Worm (Caenorhabditis elegans): ENCODE data around the gene pho-4.

The pho-4 gene

ce11 chrII:5246791-5247361 is 8.6 kb upstream of the pho-4 start, which contains the start of gene ptr-6:
Gene ptr-6 (minus strand): TSS chrII:5246837.
- TF ChIP-seq C38D4.7 (GFP tag; optimal IDR thresholded peaks at IDR 0.05) (no peak), odd-2 (tag; optimal IDR thresholded peaks at IDR 0.05) (no peak), madf-2 (tag; optimal IDR thresholded peaks at IDR 0.05) (no peak), npax-4 (tag; optimal IDR thresholded peaks at IDR 0.05) (no peak), sox-4 (tag; optimal IDR thresholded peaks at IDR 0.05) (no peak), K02D7.2 (tag; optimal IDR thresholded peaks at IDR 0.05) (no peak), elt-2 (tag; optimal IDR thresholded peaks at IDR 0.05) (no peak), pha-2 (tag; optimal IDR thresholded peaks at IDR 0.05) (no peak), hlh-8 (tag; optimal IDR thresholded peaks at IDR 0.05) (no peak), ama-1 (optimal IDR thresholded peaks at IDR 0.05) (no peak), lin-11 (tag; optimal IDR thresholded peaks at IDR 0.05) (no peak)

- no peak for TF ChIP-seq npax-4 (tag; optimal IDR thresholded peaks at IDR 0.05)
- no peak for TF ChIP-seq dve-1 (tag; optimal IDR thresholded peaks at IDR 0.05)
- TF ChIP-seq T23F11.4 (GFP tag; optimal IDR thresholded peaks at IDR 0.05): no peak
- no peak for TF ChIP-seq ceh-45 (GFP tag; IDR thresholded peaks at IDR 0.05)
- no peak for TF ChIP-seq C08G9.2 (tag; optimal IDR thresholded peaks at IDR 0.05)
- TF ChIP-seq tbx-7 (tag; optimal IDR thresholded peaks at IDR 0.05): no peak
Measured at ce11 chrII:5241560-5241959, 3.3 kb upstream of the pho-4 start, which contains the start of gene T16D1.1. Gene T16D1.1 (minus strand): TSS chrII:5241660.

ce11 chrII:5237699-5238098 is 567 bp downstream of the pho-4 start:
- no peak for TF ChIP-seq hlh-30 (tag; optimal IDR thresholded peaks at IDR 0.05; ENCODE audit: insufficient read depth)
- TF ChIP-seq ceh-14 (tag; optimal IDR thresholded peaks at IDR 0.05): no peak
- TF ChIP-seq tbx-2 (tag; optimal IDR thresholded peaks at IDR 0.05): no peak
- TF ChIP-seq fkh-10 (GFP tag; optimal IDR thresholded peaks at IDR 0.05): no peak
- no peak for TF ChIP-seq fax-1 (tag; optimal IDR thresholded peaks at IDR 0.05)
- TF ChIP-seq hlh-8 (tag; optimal IDR thresholded peaks at IDR 0.05): no peak
- TF ChIP-seq ref-2 (tag; optimal IDR thresholded peaks at IDR 0.05): no peak
- TF ChIP-seq ceh-24 (tag; optimal IDR thresholded peaks at IDR 0.05): no peak
- TF ChIP-seq pax-1 (tag; optimal IDR thresholded peaks at IDR 0.05): no peak

- TF ChIP-seq pag-3 (tag; optimal IDR thresholded peaks at IDR 0.05; ENCODE audit: borderline replicate concordance): no peak
- TF ChIP-seq pax-1 (tag; optimal IDR thresholded peaks at IDR 0.05): no peak
- no peak for TF ChIP-seq nhr-232 (tag; optimal IDR thresholded peaks at IDR 0.05)
- no peak for TF ChIP-seq ceh-31 (tag; optimal IDR thresholded peaks at IDR 0.05)
- no peak for TF ChIP-seq hlh-13 (GFP tag; optimal IDR thresholded peaks at IDR 0.05)
- no peak for TF ChIP-seq dmd-4 (tag; optimal IDR thresholded peaks at IDR 0.05; ENCODE audit: borderline replicate concordance)
- no peak for TF ChIP-seq syd-9 (tag; optimal IDR thresholded peaks at IDR 0.05)
Measured at ce11 chrII:5235758-5236157, 2.5 kb downstream of the pho-4 start, which contains the start of gene pho-1. Gene pho-1 (minus strand): TSS chrII:5235846.

- TF ChIP-seq elt-2 (tag; optimal IDR thresholded peaks at IDR 0.05): no peak
Measured at ce11 chrII:5234728-5235127, 3.5 kb downstream of the pho-4 start.

ce11 chrII:5231111-5231510 is 7.2 kb downstream of the pho-4 start, which contains the start of gene EGAP2.1:
Gene EGAP2.1 (plus strand): TSS chrII:5231411.
- TF ChIP-seq elt-2 (tag; optimal IDR thresholded peaks at IDR 0.05) (no peak), nhr-11 (tag; optimal IDR thresholded peaks at IDR 0.05) (no peak), hlh-6 (tag; optimal IDR thresholded peaks at IDR 0.05) (no peak), pax-1 (tag; optimal IDR thresholded peaks at IDR 0.05) (no peak), fkh-10 (GFP tag; optimal IDR thresholded peaks at IDR 0.05) (no peak), K02D7.2 (tag; optimal IDR thresholded peaks at IDR 0.05) (no peak), odd-2 (tag; optimal IDR thresholded peaks at IDR 0.05) (no peak)

All from whole organism, late embryonic.